Worm (Caenorhabditis elegans): ENCODE results near the gene nlp-3.
A peak's percentile ranks its signal among the peaks of the same experiment; 100 is the strongest.

nlp-3 gene

ce11 chrX:13169975-13170374 is 8.3 kb downstream of the nlp-3 start, which contains the start of gene mob-2:
TSS of gene mob-2 (minus strand) at chrX:13170075.
- no peak for TF ChIP-seq K02D7.2 (tag; optimal IDR thresholded peaks at IDR 0.05)
- TF ChIP-seq ceh-18 (tag; optimal IDR thresholded peaks at IDR 0.05): no peak
- no peak for TF ChIP-seq hlh-8 (tag; optimal IDR thresholded peaks at IDR 0.05)
- TF ChIP-seq odd-2 (tag; optimal IDR thresholded peaks at IDR 0.05): no peak
- no peak for TF ChIP-seq pag-3 (tag; optimal IDR thresholded peaks at IDR 0.05; ENCODE audit: borderline replicate concordance)
- no peak for TF ChIP-seq mec-3 (tag; optimal IDR thresholded peaks at IDR 0.05; ENCODE audit: borderline replicate concordance)
- TF ChIP-seq ceh-2 (tag; optimal IDR thresholded peaks at IDR 0.05): no peak
- TF ChIP-seq F13H6.1 (tag; optimal IDR thresholded peaks at IDR 0.05): no peak
- TF ChIP-seq lim-6 (tag; optimal IDR thresholded peaks at IDR 0.05): no peak

ce11 chrX:13169133-13169532 is 9.1 kb downstream of the nlp-3 start:
- TF ChIP-seq ref-2 (tag; optimal IDR thresholded peaks at IDR 0.05) (peak; percentile 68), ceh-48 (tag; optimal IDR thresholded peaks at IDR 0.05) (no peak), eyg-1 (tag; optimal IDR thresholded peaks at IDR 0.05) (no peak), F13H6.1 (tag; optimal IDR thresholded peaks at IDR 0.05) (no peak), ceh-6 (GFP tag; optimal IDR thresholded peaks at IDR 0.05) (no peak), hlh-6 (tag; optimal IDR thresholded peaks at IDR 0.05) (no peak), unc-3 (GFP tag; conservative IDR thresholded peaks at IDR 0.05) (no peak), unc-3 (tag; optimal IDR thresholded peaks at IDR 0.05) (no peak), tbx-7 (tag; optimal IDR thresholded peaks at IDR 0.05) (no peak), tbx-2 (tag; optimal IDR thresholded peaks at IDR 0.05) (peak; percentile 54), elt-2 (tag; optimal IDR thresholded peaks at IDR 0.05) (peak; percentile 34), nfya-1 (tag; optimal IDR thresholded peaks at IDR 0.05) (peak; percentile 29), rnt-1 (tag; optimal IDR thresholded peaks at IDR 0.05) (peak; percentile 72), ceh-18 (tag; optimal IDR thresholded peaks at IDR 0.05) (no peak), unc-55 (GFP tag; optimal IDR thresholded peaks at IDR 0.05) (peak; percentile 83), hlh-30 (tag; optimal IDR thresholded peaks at IDR 0.05; ENCODE audit: insufficient read depth) (peak; percentile 92), unc-86 (tag; optimal IDR thresholded peaks at IDR 0.05) (no peak), hlh-15 (tag; optimal IDR thresholded peaks at IDR 0.05) (no peak), sox-2 (GFP tag; IDR thresholded peaks at IDR 0.05) (no peak), ceh-34 (tag; optimal IDR thresholded peaks at IDR 0.05) (peak; percentile 42), K02D7.2 (tag; optimal IDR thresholded peaks at IDR 0.05) (no peak)

ce11 chrX:13165686-13166085 is 12.6 kb downstream of the nlp-3 start:
- TF ChIP-seq tbx-7 (tag; optimal IDR thresholded peaks at IDR 0.05) (no peak), elt-2 (tag; optimal IDR thresholded peaks at IDR 0.05) (peak; percentile 97), eyg-1 (tag; optimal IDR thresholded peaks at IDR 0.05) (no peak), ttx-3 (tag; optimal IDR thresholded peaks at IDR 0.05) (no peak), dve-1 (tag; optimal IDR thresholded peaks at IDR 0.05) (peak; percentile 0), pqm-1 (tag; optimal IDR thresholded peaks at IDR 0.05) (peak; percentile 14)

ce11 chrX:13164301-13164700 is 13.9 kb downstream of the nlp-3 start:
- TF ChIP-seq ceh-22 (tag; optimal IDR thresholded peaks at IDR 0.05): no peak
- no peak for TF ChIP-seq unc-55 (GFP tag; optimal IDR thresholded peaks at IDR 0.05)
- no peak for TF ChIP-seq syd-9 (tag; optimal IDR thresholded peaks at IDR 0.05)
- no peak for TF ChIP-seq dmd-4 (tag; optimal IDR thresholded peaks at IDR 0.05; ENCODE audit: borderline replicate concordance)
- no peak for TF ChIP-seq eyg-1 (tag; optimal IDR thresholded peaks at IDR 0.05)
- no peak for TF ChIP-seq nfya-1 (tag; optimal IDR thresholded peaks at IDR 0.05)

ce11 chrX:13163185-13163584 is 15.1 kb downstream of the nlp-3 start:
- TF ChIP-seq unc-55 (GFP tag; optimal IDR thresholded peaks at IDR 0.05): no peak
- no peak for TF ChIP-seq hlh-13 (GFP tag; optimal IDR thresholded peaks at IDR 0.05)

All from whole organism, late embryonic.